Worm (Caenorhabditis elegans): Measurements from ENCODE around the gene C50B6.7.

C50B6.7 gene

ce11 chrV:13313045-13313623, 11.6 kb downstream of the C50B6.7 start, which contains the start of gene C50B6.3 (continued):
- peak in 1 of 2 experiments; percentile 14 for TF ChIP-seq rec-8 (tag; optimal IDR thresholded peaks at IDR 0.05)
- no peak for TF ChIP-seq ama-1 (optimal IDR thresholded peaks at IDR 0.05)
- TF ChIP-seq ama-1 (GFP tag; optimal IDR thresholded peaks at IDR 0.05) = no peak
- no peak for TF ChIP-seq nhr-27 (tag; optimal IDR thresholded peaks at IDR 0.05)
- TF ChIP-seq snpc-1.3 (tag; optimal IDR thresholded peaks at IDR 0.05; ENCODE audit: insufficient read depth) = no peak
- peak; percentile 11 for TF ChIP-seq efl-1 (GFP tag; optimal IDR thresholded peaks at IDR 0.05)
- 0 out of 2 replicates have a peak, but pooled peaks have one; percentile 23 for TF ChIP-seq bed-2 (GFP tag; IDR thresholded peaks at IDR 0.05)
- no peak for TF ChIP-seq hsf-1 (GFP tag; IDR thresholded peaks at IDR 0.05)
- no peak for TF ChIP-seq nfya-1 (tag; optimal IDR thresholded peaks at IDR 0.05; ENCODE audit: borderline replicate concordance, insufficient read depth)
- no peak for TF ChIP-seq ztf-22 (GFP tag; optimal IDR thresholded peaks at IDR 0.05)
- no peak for TF ChIP-seq ztf-3 (GFP tag; optimal IDR thresholded peaks at IDR 0.05)
- TF ChIP-seq attf-5 (GFP tag; optimal IDR thresholded peaks at IDR 0.05) = peak; percentile 41
- no peak for TF ChIP-seq ceh-58 (GFP tag; IDR thresholded peaks at IDR 0.05)
- no peak for TF ChIP-seq lir-1 (GFP tag; conservative IDR thresholded peaks at IDR 0.05)
- TF ChIP-seq chd-7 (tag; optimal IDR thresholded peaks at IDR 0.05) = no peak
- no peak for TF ChIP-seq F49E8.2 (tag; optimal IDR thresholded peaks at IDR 0.05; ENCODE audit: insufficient read depth)
- TF ChIP-seq ekl-4 (GFP tag; IDR thresholded peaks at IDR 0.05) = no peak
- no peak for TF ChIP-seq B0019.2 (GFP tag; conservative IDR thresholded peaks at IDR 0.05)
- TF ChIP-seq madf-10 (tag; optimal IDR thresholded peaks at IDR 0.05) = peak; percentile 34
- no peak for TF ChIP-seq nfya-2 (GFP tag; IDR thresholded peaks at IDR 0.05)
- no peak for TF ChIP-seq F57C9.4 (tag; optimal IDR thresholded peaks at IDR 0.05)
- no peak for TF ChIP-seq rpc-1 (optimal IDR thresholded peaks at IDR 0.05)
- no peak for TF ChIP-seq rpc-1 (tag; optimal IDR thresholded peaks at IDR 0.05)
- no peak for TF ChIP-seq F22D6.2 (tag; optimal IDR thresholded peaks at IDR 0.05)
- TF ChIP-seq aptf-3 (GFP tag; IDR thresholded peaks at IDR 0.05) = no peak
- no peak for TF ChIP-seq lsy-27 (tag; optimal IDR thresholded peaks at IDR 0.05; ENCODE audit: borderline replicate concordance, insufficient read depth)
- TF ChIP-seq ztf-6 (GFP tag; IDR thresholded peaks at IDR 0.05) = no peak
- TF ChIP-seq ceh-40 (GFP tag; IDR thresholded peaks at IDR 0.05) = no peak
- TF ChIP-seq Y95B8A.8 (GFP tag; IDR thresholded peaks at IDR 0.05) = no peak
- TF ChIP-seq snpc-3.4 (tag; optimal IDR thresholded peaks at IDR 0.05) = peak; percentile 42
- no peak for TF ChIP-seq F57A8.1 (GFP tag; optimal IDR thresholded peaks at IDR 0.05)
- TF ChIP-seq mes-4 (tag; optimal IDR thresholded peaks at IDR 0.05) = no peak
- TF ChIP-seq lsl-1 (GFP tag; optimal IDR thresholded peaks at IDR 0.05) = peak; percentile 70
- no peak for TF ChIP-seq pha-4 (tag; optimal IDR thresholded peaks at IDR 0.05)
- peak; percentile 70 for TF ChIP-seq unc-130 (GFP tag; optimal IDR thresholded peaks at IDR 0.05)
- TF ChIP-seq akir-1 (GFP tag; optimal IDR thresholded peaks at IDR 0.05) = peak; percentile 63
- no peak for TF ChIP-seq nhr-120 (GFP tag; IDR thresholded peaks at IDR 0.05)
- peak; percentile 40 for TF ChIP-seq dpl-1 (GFP tag; optimal IDR thresholded peaks at IDR 0.05)
- TF ChIP-seq athp-1 (tag; optimal IDR thresholded peaks at IDR 0.05) = peak; percentile 30
- no peak for TF ChIP-seq nhr-80 (tag; optimal IDR thresholded peaks at IDR 0.05)
- no peak for TF ChIP-seq T07F8.4 (tag; optimal IDR thresholded peaks at IDR 0.05)
- TF ChIP-seq tlf-1 (GFP tag; optimal IDR thresholded peaks at IDR 0.05) = no peak
- TF ChIP-seq lin-40 (tag; optimal IDR thresholded peaks at IDR 0.05) = peak; percentile 65
- no peak for TF ChIP-seq sea-2 (GFP tag; IDR thresholded peaks at IDR 0.05)
- no peak for TF ChIP-seq Y56A3A.18 (GFP tag; IDR thresholded peaks at IDR 0.05)
- TF ChIP-seq hlh-12 (tag; optimal IDR thresholded peaks at IDR 0.05) = no peak
- no peak for TF ChIP-seq Y79H2A.3 (GFP tag; conservative IDR thresholded peaks at IDR 0.05)
- TF ChIP-seq let-607 (tag; optimal IDR thresholded peaks at IDR 0.05) = no peak
- no peak for TF ChIP-seq B0035.1 (tag; optimal IDR thresholded peaks at IDR 0.05)

Data from whole organism, young adult.